Worm (Caenorhabditis elegans): ENCODE results near the gene icap-1.

ce11 chrIV:13774578-13774977 lies 12.2 kb downstream of the icap-1 start, which contains the start of gene Y45F10D.2:
- TF ChIP-seq lin-32 (GFP tag; optimal IDR thresholded peaks at IDR 0.05) = no peak
- TF ChIP-seq nhr-237 (tag; optimal IDR thresholded peaks at IDR 0.05) = no peak
- no peak for TF ChIP-seq zip-8 (tag; optimal IDR thresholded peaks at IDR 0.05)
- TF ChIP-seq nhr-28 (tag; optimal IDR thresholded peaks at IDR 0.05) = no peak
- no peak for TF ChIP-seq pha-4 (tag; optimal IDR thresholded peaks at IDR 0.05)
- TF ChIP-seq lsy-2 (tag; optimal IDR thresholded peaks at IDR 0.05) = no peak
- no peak for TF ChIP-seq mep-1 (tag; optimal IDR thresholded peaks at IDR 0.05)
- no peak for TF ChIP-seq unc-62 (GFP tag; optimal IDR thresholded peaks at IDR 0.05)
- TF ChIP-seq flh-1 (GFP tag; optimal IDR thresholded peaks at IDR 0.05) = no peak
- no peak for TF ChIP-seq elt-3 (tag; optimal IDR thresholded peaks at IDR 0.05)
- no peak for TF ChIP-seq snpc-4 (tag; optimal IDR thresholded peaks at IDR 0.05)
- no peak for TF ChIP-seq M03D4.4 (tag; optimal IDR thresholded peaks at IDR 0.05)
- TF ChIP-seq ceh-83 (GFP tag; optimal IDR thresholded peaks at IDR 0.05) = no peak

Measured in whole organism, mixed stage, embryonic.